ENCODE assay signal across 1 fruit fly cellular context in genomic region chr3L:19042501-19042900, dm6.
A peak's percentile ranks its signal among the peaks of the same experiment; 100 is the strongest.
TF ChIP-seq lines count a peak whose summit lies in the region.

No protein-coding gene starts in this region.

TF ChIP-seq in whole organism, embryonic, 481 proteins besides CTCF, POLR2A, EP300 and RAD21 (continued from another document and continues in another):
- peak; percentile 78 for TF ChIP-seq ATbp (GFP tag; optimal IDR thresholded peaks at IDR 0.05; lab: Kevin White, UChicago)
- no peak for TF ChIP-seq hb (GFP tag; IDR thresholded peaks at IDR 0.05; lab: Robert Waterston, UW; ENCODE audit: partially characterized antibody)
- TF ChIP-seq CG6689 (GFP tag; IDR thresholded peaks at IDR 0.05; lab: Robert Waterston, UW), result peak; percentile 84
- peak; percentile 88 for TF ChIP-seq CG7271 (tag; optimal IDR thresholded peaks at IDR 0.05; lab: Kevin White, UChicago)
- TF ChIP-seq NfI (GFP tag; optimal IDR thresholded peaks at IDR 0.05; lab: Kevin White, UChicago), result peak; percentile 60
- TF ChIP-seq Aef1 (GFP tag; IDR thresholded peaks at IDR 0.05; lab: Robert Waterston, UW), result no peak; the same call in 2 of the 3 replicates
- TF ChIP-seq CG7745 (tag; optimal IDR thresholded peaks at IDR 0.05; lab: Kevin White, UChicago), result peak; percentile 62
- TF ChIP-seq Dp (GFP tag; optimal IDR thresholded peaks at IDR 0.05; lab: Kevin White, UChicago), result no peak
- TF ChIP-seq CG18764 (GFP tag; optimal IDR thresholded peaks at IDR 0.05; lab: Kevin White, UChicago), result peak; percentile 61
- TF ChIP-seq Hr3 (GFP tag; optimal IDR thresholded peaks at IDR 0.05; lab: Kevin White, UChicago), result peak; percentile 81
- no peak for TF ChIP-seq CG11247 (GFP tag; IDR thresholded peaks at IDR 0.05; lab: Robert Waterston, UW)
- TF ChIP-seq CG1832 (GFP tag; optimal IDR thresholded peaks at IDR 0.05; lab: Kevin White, UChicago), result no peak
- TF ChIP-seq CG31224 (GFP tag; IDR thresholded peaks at IDR 0.05; lab: Robert Waterston, UW), result no peak; the same call in 1 of the 2 replicates
- TF ChIP-seq caup (GFP tag; optimal IDR thresholded peaks at IDR 0.05; lab: Kevin White, UChicago; ENCODE audit: severe bottlenecking), result peak; percentile 60
- TF ChIP-seq sob (GFP tag; IDR thresholded peaks at IDR 0.05; lab: Robert Waterston, UW), result no peak; the same call in 1 of the 2 replicates
- no peak for TF ChIP-seq NK7.1 (GFP tag; optimal IDR thresholded peaks at IDR 0.05; lab: Kevin White, UChicago)
- TF ChIP-seq Deaf1 (tag; optimal IDR thresholded peaks at IDR 0.05; lab: Kevin White, UChicago), result peak; percentile 63
- no peak for TF ChIP-seq cg (GFP tag; optimal IDR thresholded peaks at IDR 0.05; lab: Kevin White, UChicago)
- peak; percentile 86 for TF ChIP-seq vvl (GFP tag; IDR thresholded peaks at IDR 0.05; lab: Robert Waterston, UW)
- TF ChIP-seq CG10543 (GFP tag; optimal IDR thresholded peaks at IDR 0.05; lab: Kevin White, UChicago), result peak; percentile 15
- TF ChIP-seq MESR4 (GFP tag; optimal IDR thresholded peaks at IDR 0.05; lab: Kevin White, UChicago), result peak; percentile 1
- no peak for TF ChIP-seq wdn (GFP tag; IDR thresholded peaks at IDR 0.05; lab: Robert Waterston, UW)
- TF ChIP-seq Dll (GFP tag; IDR thresholded peaks at IDR 0.05; lab: Robert Waterston, UW; ENCODE audit: partially characterized antibody), result no peak
- no peak for TF ChIP-seq CG8478 (optimal IDR thresholded peaks at IDR 0.05; lab: Kevin White, UChicago)
- TF ChIP-seq ind (GFP tag; optimal IDR thresholded peaks at IDR 0.05; lab: Kevin White, UChicago), result peak; percentile 68
- peak; percentile 31; the same call in 1 of the 3 replicates for TF ChIP-seq CG14050 (GFP tag; IDR thresholded peaks at IDR 0.05; lab: Robert Waterston, UW)
- TF ChIP-seq dmrt99B (tag; optimal IDR thresholded peaks at IDR 0.05; lab: Kevin White, UChicago), result peak; percentile 91
- peak; percentile 59 for TF ChIP-seq ap (GFP tag; IDR thresholded peaks at IDR 0.05; lab: Robert Waterston, UW)
- TF ChIP-seq Sry-β (GFP tag; optimal IDR thresholded peaks at IDR 0.05; lab: Kevin White, UChicago), result peak; percentile 45
- TF ChIP-seq grn (GFP tag; optimal IDR thresholded peaks at IDR 0.05; lab: Kevin White, UChicago), result no peak
- no peak for TF ChIP-seq Lpt (GFP tag; optimal IDR thresholded peaks at IDR 0.05; lab: Kevin White, UChicago)
- TF ChIP-seq CG7357 (GFP tag; IDR thresholded peaks at IDR 0.05; lab: Robert Waterston, UW), result peak; percentile 26; the same call in 1 of the 3 replicates
- TF ChIP-seq br (optimal IDR thresholded peaks at IDR 0.05; lab: Kevin White, UChicago), result no peak
- TF ChIP-seq dan (GFP tag; IDR thresholded peaks at IDR 0.05; lab: Robert Waterston, UW), result peak; percentile 25; the same call in 1 of the 2 replicates
- peak; percentile 84 for TF ChIP-seq CG4424 (GFP tag; optimal IDR thresholded peaks at IDR 0.05; lab: Kevin White, UChicago)
- TF ChIP-seq dysf (GFP tag; IDR thresholded peaks at IDR 0.05; lab: Robert Waterston, UW), result peak; percentile 79
- TF ChIP-seq sc (optimal IDR thresholded peaks at IDR 0.05; lab: Kevin White, UChicago), result no peak
- TF ChIP-seq sc (GFP tag; optimal IDR thresholded peaks at IDR 0.05; lab: Kevin White, UChicago), result peak; percentile 83
- TF ChIP-seq CG6854 (GFP tag; optimal IDR thresholded peaks at IDR 0.05; lab: Kevin White, UChicago), result peak; percentile 24
- peak; percentile 93 for TF ChIP-seq Ssrp (tag; optimal IDR thresholded peaks at IDR 0.05; lab: Kevin White, UChicago)
- TF ChIP-seq MBD-R2 (GFP tag; IDR thresholded peaks at IDR 0.05; lab: Robert Waterston, UW), result no peak
- peak; percentile 78 for TF ChIP-seq Xbp1 (GFP tag; optimal IDR thresholded peaks at IDR 0.05; lab: Kevin White, UChicago)
- TF ChIP-seq NC2α (GFP tag; optimal IDR thresholded peaks at IDR 0.05; lab: Kevin White, UChicago), result no peak
- TF ChIP-seq CG16813 (GFP tag; IDR thresholded peaks at IDR 0.05; lab: Robert Waterston, UW; ENCODE audit: partially characterized antibody), result no peak
- TF ChIP-seq Hr51 (GFP tag; optimal IDR thresholded peaks at IDR 0.05; lab: Kevin White, UChicago), result peak; percentile 16 to 89
- peak in 1 of 2 experiments; percentile 6 for TF ChIP-seq insv (GFP tag; optimal IDR thresholded peaks at IDR 0.05; lab: Kevin White, UChicago)
- TF ChIP-seq mam (GFP tag; optimal IDR thresholded peaks at IDR 0.05; lab: Kevin White, UChicago), result no peak
- TF ChIP-seq h (optimal IDR thresholded peaks at IDR 0.05; lab: Kevin White, UChicago), result no peak
- TF ChIP-seq CG6765 (GFP tag; optimal IDR thresholded peaks at IDR 0.05; lab: Kevin White, UChicago), result no peak
- TF ChIP-seq ems (GFP tag; optimal IDR thresholded peaks at IDR 0.05; lab: Kevin White, UChicago), result peak; percentile 2
- TF ChIP-seq gro (GFP tag; optimal IDR thresholded peaks at IDR 0.05; lab: Kevin White, UChicago), result no peak
- TF ChIP-seq CG1602 (GFP tag; optimal IDR thresholded peaks at IDR 0.05; lab: Kevin White, UChicago), result peak; percentile 84
- peak; percentile 86 for TF ChIP-seq CG30403 (GFP tag; optimal IDR thresholded peaks at IDR 0.05; lab: Kevin White, UChicago)
- no peak for TF ChIP-seq CG12071 (GFP tag; optimal IDR thresholded peaks at IDR 0.05; lab: Kevin White, UChicago)
- no peak for TF ChIP-seq ato (GFP tag; IDR thresholded peaks at IDR 0.05; lab: Robert Waterston, UW; ENCODE audit: partially characterized antibody)
- peak; percentile 57; the same call in 1 of the 2 replicates for TF ChIP-seq CG1024 (GFP tag; IDR thresholded peaks at IDR 0.05; lab: Robert Waterston, UW)
- TF ChIP-seq D (optimal IDR thresholded peaks at IDR 0.05; lab: Kevin White, UChicago), result no peak
- peak; percentile 91 for TF ChIP-seq D (GFP tag; optimal IDR thresholded peaks at IDR 0.05; lab: Kevin White, UChicago)
- TF ChIP-seq stwl (tag; optimal IDR thresholded peaks at IDR 0.05; lab: Kevin White, UChicago), result peak; percentile 54
- TF ChIP-seq CG12236 (GFP tag; optimal IDR thresholded peaks at IDR 0.05; lab: Kevin White, UChicago), result no peak
- TF ChIP-seq CG14965 (GFP tag; optimal IDR thresholded peaks at IDR 0.05; lab: Kevin White, UChicago; ENCODE audit: borderline replicate concordance), result no peak
- TF ChIP-seq sens-2 (GFP tag; IDR thresholded peaks at IDR 0.05; lab: Robert Waterston, UW), result peak; percentile 59; the same call in 1 of the 2 replicates
- peak; percentile 48 for TF ChIP-seq kay (GFP tag; optimal IDR thresholded peaks at IDR 0.05; lab: Kevin White, UChicago)
- no peak for TF ChIP-seq Kr (GFP tag; optimal IDR thresholded peaks at IDR 0.05; lab: Kevin White, UChicago)
- peak; percentile 66 for TF ChIP-seq CG32772 (GFP tag; IDR thresholded peaks at IDR 0.05; lab: Robert Waterston, UW)
- no peak for TF ChIP-seq CG2199 (GFP tag; IDR thresholded peaks at IDR 0.05; lab: Robert Waterston, UW)
- TF ChIP-seq CG2712 (tag; optimal IDR thresholded peaks at IDR 0.05; lab: Kevin White, UChicago), result peak; percentile 97
- TF ChIP-seq Dip2 (GFP tag; IDR thresholded peaks at IDR 0.05; lab: Robert Waterston, UW), result no peak
- peak; percentile 26 for TF ChIP-seq psq (GFP tag; optimal IDR thresholded peaks at IDR 0.05; lab: Kevin White, UChicago)
- TF ChIP-seq bsh (GFP tag; optimal IDR thresholded peaks at IDR 0.05; lab: Kevin White, UChicago), result peak; percentile 82 to 92
- TF ChIP-seq CG11085 (GFP tag; IDR thresholded peaks at IDR 0.05; lab: Robert Waterston, UW), result no peak
- TF ChIP-seq Myb (GFP tag; optimal IDR thresholded peaks at IDR 0.05; lab: Kevin White, UChicago), result no peak
- TF ChIP-seq pnt (GFP tag; optimal IDR thresholded peaks at IDR 0.05; lab: Kevin White, UChicago), result no peak
- peak; percentile 91 for TF ChIP-seq Blimp-1 (GFP tag; optimal IDR thresholded peaks at IDR 0.05; lab: Kevin White, UChicago)
- TF ChIP-seq CG17802 (tag; optimal IDR thresholded peaks at IDR 0.05; lab: Kevin White, UChicago), result peak; percentile 46
- TF ChIP-seq ac (GFP tag; optimal IDR thresholded peaks at IDR 0.05; lab: Kevin White, UChicago), result peak; percentile 97
- no peak for TF ChIP-seq Dref (GFP tag; IDR thresholded peaks at IDR 0.05; lab: Robert Waterston, UW)
- TF ChIP-seq rib (GFP tag; IDR thresholded peaks at IDR 0.05; lab: Robert Waterston, UW), result no peak
- TF ChIP-seq Side (GFP tag; optimal IDR thresholded peaks at IDR 0.05; lab: Kevin White, UChicago), result no peak
- peak; percentile 85 for TF ChIP-seq CG1233 (GFP tag; optimal IDR thresholded peaks at IDR 0.05; lab: Kevin White, UChicago)
- peak; percentile 27 for TF ChIP-seq Fer2 (tag; optimal IDR thresholded peaks at IDR 0.05; lab: Kevin White, UChicago)
- TF ChIP-seq phol (tag; optimal IDR thresholded peaks at IDR 0.05; lab: Kevin White, UChicago), result peak; percentile 95
- TF ChIP-seq CG2889 (GFP tag; IDR thresholded peaks at IDR 0.05; lab: Robert Waterston, UW), result peak; percentile 50; the same call in 1 of the 3 replicates
- TF ChIP-seq CG18476 (GFP tag; optimal IDR thresholded peaks at IDR 0.05; lab: Kevin White, UChicago), result peak; percentile 69
- TF ChIP-seq sisA (GFP tag; IDR thresholded peaks at IDR 0.05; lab: Robert Waterston, UW), result peak; percentile 65
- TF ChIP-seq CG17568 (GFP tag; optimal IDR thresholded peaks at IDR 0.05; lab: Kevin White, UChicago), result peak; percentile 64
- TF ChIP-seq CG2129 (GFP tag; IDR thresholded peaks at IDR 0.05; lab: Robert Waterston, UW; ENCODE audit: partially characterized antibody), result no peak
- no peak for TF ChIP-seq pita (GFP tag; optimal IDR thresholded peaks at IDR 0.05; lab: Kevin White, UChicago)
- no peak for TF ChIP-seq bbx (GFP tag; IDR thresholded peaks at IDR 0.05; lab: Robert Waterston, UW; ENCODE audit: partially characterized antibody)
- TF ChIP-seq lov (optimal IDR thresholded peaks at IDR 0.05; lab: Kevin White, UChicago), result no peak
- TF ChIP-seq lov (GFP tag; IDR thresholded peaks at IDR 0.05; lab: Robert Waterston, UW), result 0 out of 3 replicates have a peak, but pooled peaks have one; percentile 15
- TF ChIP-seq Oaz (GFP tag; IDR thresholded peaks at IDR 0.05; lab: Robert Waterston, UW), result 0 out of 2 replicates have a peak, but pooled peaks have one; percentile 15
- TF ChIP-seq Eip74EF (GFP tag; optimal IDR thresholded peaks at IDR 0.05; lab: Kevin White, UChicago), result peak in 1 of 2 experiments; percentile 86
- no peak for TF ChIP-seq Dad (GFP tag; optimal IDR thresholded peaks at IDR 0.05; lab: Kevin White, UChicago)
- TF ChIP-seq MTF-1 (GFP tag; optimal IDR thresholded peaks at IDR 0.05; lab: Kevin White, UChicago; ENCODE audit: borderline replicate concordance), result peak; percentile 40
- no peak for TF ChIP-seq al (GFP tag; IDR thresholded peaks at IDR 0.05; lab: Robert Waterston, UW)
- peak; percentile 58 for TF ChIP-seq E2f1 (GFP tag; IDR thresholded peaks at IDR 0.05; lab: Robert Waterston, UW)
- peak; percentile 87 for TF ChIP-seq ara (GFP tag; IDR thresholded peaks at IDR 0.05; lab: Robert Waterston, UW)
- TF ChIP-seq fd3F (GFP tag; optimal IDR thresholded peaks at IDR 0.05; lab: Kevin White, UChicago), result peak; percentile 46
- TF ChIP-seq CG30020 (tag; optimal IDR thresholded peaks at IDR 0.05; lab: Kevin White, UChicago), result peak; percentile 70
- TF ChIP-seq Oli (tag; optimal IDR thresholded peaks at IDR 0.05; lab: Kevin White, UChicago), result peak; percentile 90
- TF ChIP-seq CG30431 (GFP tag; optimal IDR thresholded peaks at IDR 0.05; lab: Kevin White, UChicago), result peak; percentile 56
- no peak for TF ChIP-seq CG5953 (GFP tag; IDR thresholded peaks at IDR 0.05; lab: Robert Waterston, UW)
- TF ChIP-seq CG14441 (GFP tag; IDR thresholded peaks at IDR 0.05; lab: Robert Waterston, UW), result peak; percentile 56; the same call in 1 of the 2 replicates
- no peak for TF ChIP-seq CG42726 (GFP tag; IDR thresholded peaks at IDR 0.05; lab: Robert Waterston, UW; ENCODE audit: partially characterized antibody)
- peak; percentile 71 for TF ChIP-seq nau (GFP tag; optimal IDR thresholded peaks at IDR 0.05; lab: Kevin White, UChicago)
- TF ChIP-seq GATAe (GFP tag; conservative IDR thresholded peaks at IDR 0.05; lab: Robert Waterston, UW), result no peak
- TF ChIP-seq sim (GFP tag; IDR thresholded peaks at IDR 0.05; lab: Robert Waterston, UW), result peak; percentile 66; the same call in 1 of the 2 replicates
- TF ChIP-seq Bdp1 (GFP tag; optimal IDR thresholded peaks at IDR 0.05; lab: Kevin White, UChicago), result no peak
- TF ChIP-seq H2.0 (GFP tag; IDR thresholded peaks at IDR 0.05; lab: Robert Waterston, UW), result peak; percentile 46; the same call in 1 of the 2 replicates
- TF ChIP-seq CG6175 (GFP tag; IDR thresholded peaks at IDR 0.05; lab: Robert Waterston, UW), result no peak
- TF ChIP-seq CG17912 (GFP tag; optimal IDR thresholded peaks at IDR 0.05; lab: Kevin White, UChicago), result no peak
- 0 out of 2 replicates have a peak, but pooled peaks have one; percentile 13 for TF ChIP-seq CG7372 (GFP tag; IDR thresholded peaks at IDR 0.05; lab: Robert Waterston, UW)
- no peak for TF ChIP-seq CG9932 (GFP tag; IDR thresholded peaks at IDR 0.05; lab: Robert Waterston, UW)
- TF ChIP-seq CG17186 (GFP tag; optimal IDR thresholded peaks at IDR 0.05; lab: Kevin White, UChicago), result peak; percentile 62
- TF ChIP-seq CG3726 (GFP tag; IDR thresholded peaks at IDR 0.05; lab: Robert Waterston, UW), result no peak
- peak; percentile 83 for TF ChIP-seq Drgx (GFP tag; IDR thresholded peaks at IDR 0.05; lab: Robert Waterston, UW)
- no peak for TF ChIP-seq Scr (GFP tag; IDR thresholded peaks at IDR 0.05; lab: Robert Waterston, UW; ENCODE audit: partially characterized antibody)
- no peak for TF ChIP-seq otp (GFP tag; IDR thresholded peaks at IDR 0.05; lab: Robert Waterston, UW)
- peak; percentile 93 for TF ChIP-seq sens (GFP tag; lab: Kevin White, UChicago)
- peak; percentile 79 for TF ChIP-seq row (GFP tag; IDR thresholded peaks at IDR 0.05; lab: Robert Waterston, UW)
- no peak; the same call in 1 of the 2 replicates for TF ChIP-seq Atf6 (GFP tag; IDR thresholded peaks at IDR 0.05; lab: Robert Waterston, UW)
- no peak for TF ChIP-seq hbn (GFP tag; IDR thresholded peaks at IDR 0.05; lab: Robert Waterston, UW; ENCODE audit: partially characterized antibody)
- no peak for TF ChIP-seq chinmo (GFP tag; IDR thresholded peaks at IDR 0.05; lab: Robert Waterston, UW; ENCODE audit: partially characterized antibody)
- no peak for TF ChIP-seq CG1792 (GFP tag; optimal IDR thresholded peaks at IDR 0.05; lab: Kevin White, UChicago)
- peak; percentile 97 for TF ChIP-seq CG18262 (tag; optimal IDR thresholded peaks at IDR 0.05; lab: Kevin White, UChicago)
- TF ChIP-seq jing (GFP tag; optimal IDR thresholded peaks at IDR 0.05; lab: Kevin White, UChicago), result peak; percentile 49
- peak; percentile 74 for TF ChIP-seq tin (GFP tag; optimal IDR thresholded peaks at IDR 0.05; lab: Kevin White, UChicago)
- TF ChIP-seq CG6683 (GFP tag; optimal IDR thresholded peaks at IDR 0.05; lab: Kevin White, UChicago), result peak; percentile 61
- peak; percentile 32; the same call in 1 of the 2 replicates for TF ChIP-seq CG4730 (GFP tag; IDR thresholded peaks at IDR 0.05; lab: Robert Waterston, UW)
